Worm (Caenorhabditis elegans): ENCODE data around the gene him-10.

Gene him-10

ce11 chrIII:5839147-5839546 is 36.1 kb downstream of the him-10 start:
- no peak for TF ChIP-seq ztf-26 (tag; optimal IDR thresholded peaks at IDR 0.05)
- TF ChIP-seq attf-5 (GFP tag; optimal IDR thresholded peaks at IDR 0.05), result peak; percentile 3
- no peak for TF ChIP-seq lin-35 (GFP tag; optimal IDR thresholded peaks at IDR 0.05)
- no peak for TF ChIP-seq hlh-26 (GFP tag; conservative IDR thresholded peaks at IDR 0.05)
- no peak for TF ChIP-seq K12H6.12 (tag; optimal IDR thresholded peaks at IDR 0.05)
- TF ChIP-seq nhr-27 (tag; optimal IDR thresholded peaks at IDR 0.05), result no peak
- no peak for TF ChIP-seq attf-3 (GFP tag; conservative IDR thresholded peaks at IDR 0.05)
- TF ChIP-seq ceh-91 (GFP tag; IDR thresholded peaks at IDR 0.05), result no peak
- no peak for TF ChIP-seq F49E8.2 (tag; optimal IDR thresholded peaks at IDR 0.05; ENCODE audit: insufficient read depth)
- no peak for TF ChIP-seq repo-1 (tag; optimal IDR thresholded peaks at IDR 0.05)
- TF ChIP-seq tbx-9 (tag; optimal IDR thresholded peaks at IDR 0.05; ENCODE audit: borderline replicate concordance), result no peak
- TF ChIP-seq F57C9.4 (tag; optimal IDR thresholded peaks at IDR 0.05), result no peak
- no peak for TF ChIP-seq bed-2 (GFP tag; IDR thresholded peaks at IDR 0.05)
- no peak for TF ChIP-seq snpc-3.4 (tag; optimal IDR thresholded peaks at IDR 0.05)
- no peak for TF ChIP-seq F10E7.11 (tag; optimal IDR thresholded peaks at IDR 0.05)
- no peak for TF ChIP-seq ZK185.1 (tag; optimal IDR thresholded peaks at IDR 0.05; ENCODE audit: poor library complexity, severe bottlenecking)
- TF ChIP-seq efl-1 (GFP tag; optimal IDR thresholded peaks at IDR 0.05), result no peak
- TF ChIP-seq zfh-2 (GFP tag; conservative IDR thresholded peaks at IDR 0.05), result no peak
- no peak for TF ChIP-seq Y53F4B.3 (GFP tag; IDR thresholded peaks at IDR 0.05)
- no peak for TF ChIP-seq gei-17 (GFP tag; optimal IDR thresholded peaks at IDR 0.05)
- TF ChIP-seq madf-6 (GFP tag; IDR thresholded peaks at IDR 0.05), result no peak
- no peak for TF ChIP-seq C06A6.2 (GFP tag; conservative IDR thresholded peaks at IDR 0.05)
- peak in 1 of 2 experiments; percentile 31 for TF ChIP-seq let-607 (tag; optimal IDR thresholded peaks at IDR 0.05)
- peak; percentile 32; the same call in 1 of the 2 replicates for TF ChIP-seq nfyb-1 (GFP tag; IDR thresholded peaks at IDR 0.05)
- no peak for TF ChIP-seq pbrm-1 (GFP tag; IDR thresholded peaks at IDR 0.05)
- no peak for TF ChIP-seq T26A5.8 (tag; optimal IDR thresholded peaks at IDR 0.05)
- no peak for TF ChIP-seq bed-1 (GFP tag; IDR thresholded peaks at IDR 0.05)
- peak; percentile 11; the same call in 1 of the 2 replicates for TF ChIP-seq dox-1 (GFP tag; IDR thresholded peaks at IDR 0.05)
- TF ChIP-seq chd-7 (tag; optimal IDR thresholded peaks at IDR 0.05), result no peak
- TF ChIP-seq unc-62 (GFP tag; optimal IDR thresholded peaks at IDR 0.05), result no peak
- TF ChIP-seq F39B2.1 (GFP tag; IDR thresholded peaks at IDR 0.05), result no peak
- no peak for TF ChIP-seq ceh-40 (GFP tag; IDR thresholded peaks at IDR 0.05)
- TF ChIP-seq rec-8 (tag; optimal IDR thresholded peaks at IDR 0.05), result no peak
- no peak for TF ChIP-seq sptf-2 (GFP tag; optimal IDR thresholded peaks at IDR 0.05)
- no peak for TF ChIP-seq mes-4 (tag; optimal IDR thresholded peaks at IDR 0.05)
- no peak for TF ChIP-seq F55B11.4 (tag; optimal IDR thresholded peaks at IDR 0.05; ENCODE audit: borderline replicate concordance, insufficient read depth)
- no peak for TF ChIP-seq madf-8 (GFP tag; conservative IDR thresholded peaks at IDR 0.05)
- TF ChIP-seq rcor-1 (GFP tag; IDR thresholded peaks at IDR 0.05), result no peak
- no peak for TF ChIP-seq B0261.1 (tag; optimal IDR thresholded peaks at IDR 0.05)
- TF ChIP-seq nhr-120 (GFP tag; IDR thresholded peaks at IDR 0.05), result no peak
- TF ChIP-seq cebp-1 (GFP tag; IDR thresholded peaks at IDR 0.05), result no peak; the same call in 1 of the 2 replicates
- TF ChIP-seq cebp-1 (tag; optimal IDR thresholded peaks at IDR 0.05), result peak; percentile 57
- TF ChIP-seq sdz-38 (tag; optimal IDR thresholded peaks at IDR 0.05), result no peak
- no peak for TF ChIP-seq hmg-20 (GFP tag; IDR thresholded peaks at IDR 0.05)
- TF ChIP-seq aptf-2 (GFP tag; conservative IDR thresholded peaks at IDR 0.05), result no peak
- TF ChIP-seq somi-1 (GFP tag; optimal IDR thresholded peaks at IDR 0.05), result no peak
- TF ChIP-seq nhr-80 (tag; optimal IDR thresholded peaks at IDR 0.05), result peak; percentile 61
- TF ChIP-seq lir-1 (GFP tag; conservative IDR thresholded peaks at IDR 0.05), result no peak
- no peak for TF ChIP-seq F57A8.1 (GFP tag; optimal IDR thresholded peaks at IDR 0.05)

Measured in whole organism, young adult.